Worm (Caenorhabditis elegans) whole organism, young adult: ENCODE results near the gene ZK1098.3.

Experiments used
- athp-1 ChIP-seq: sonication (generic microtip); optimal IDR thresholded peaks from 2 replicates; lab custom pipeline; 2017; ENCODE audit warnings: mild to moderate bottlenecking, missing genetic modification characterization, missing compliant biosample characterization
- attf-5 ChIP-seq: fragments of 200-800 bp; sonication (Bioruptor generic); optimal IDR thresholded peaks from 2 replicates; lab custom pipeline; 2018; ENCODE audit warnings: mild to moderate bottlenecking, missing genetic modification characterization, missing compliant biosample characterization
- ceh-40 ChIP-seq: fragments of 200-800 bp; sonication (Bioruptor generic); IDR thresholded peaks from 2 replicates; pipeline ENCODE4 v1.3.6; 2022; ENCODE audit warnings: missing genetic modification characterization, missing compliant biosample characterization
- ceh-79 ChIP-seq: sonication (generic microtip); optimal IDR thresholded peaks from 2 replicates; lab custom pipeline; 2017; ENCODE audit warnings: mild to moderate bottlenecking, missing genetic modification characterization, missing compliant biosample characterization
- gei-17 ChIP-seq: fragments of 200-800 bp; sonication (Bioruptor generic); optimal IDR thresholded peaks from 2 replicates; lab custom pipeline; 2018; ENCODE audit warnings: mild to moderate bottlenecking, missing genetic modification characterization, missing compliant biosample characterization
- let-607 ChIP-seq, 2 experiments: fragments of 200-800 bp in 1 of 2; sonication (Bioruptor generic) in 1 of 2; sonication (generic microtip) in 1 of 2; optimal IDR thresholded peaks; 2 replicates each; lab custom pipeline; 2016 to 2018; ENCODE audit warnings: mild to moderate bottlenecking in 2 of 2, missing compliant biosample characterization in 2 of 2, missing genetic modification characterization in 2 of 2, moderate library complexity in 2 of 2, missing genotype in 1 of 2
- nfya-1 ChIP-seq: sonication (generic microtip); optimal IDR thresholded peaks from 2 replicates; lab custom pipeline; 2017; ENCODE audit warnings: antibody characterized with exemption, missing compliant biosample characterization, missing genetic modification characterization, borderline replicate concordance; ENCODE audit not compliant: insufficient read depth
- unc-62 ChIP-seq: fragments of 150-350 bp; optimal IDR thresholded peaks from 2 replicates; lab custom pipeline; 2014; ENCODE audit warnings: missing biosample characterization, missing genetic modification reagents, missing genetic modification characterization

ce11 chrIII:9523581-9523980 lies 14.9 kb downstream of the ZK1098.3 start, which contains the start of gene mrps-23:
- TF ChIP-seq attf-5 (GFP tag; lab: Kevin White, UChicago) (no peak), let-607 (tag; optimal IDR thresholded peaks at IDR 0.05; lab: Kevin White, UChicago) (no peak), nfya-1 (tag; lab: Kevin White, UChicago) (no peak), ceh-79 (tag; lab: Kevin White, UChicago) (no peak), unc-62 (no peak), athp-1 (tag; lab: Kevin White, UChicago) (no peak), ceh-40 (GFP tag; lab: Robert Waterston, UW) (no peak), gei-17 (GFP tag; lab: Kevin White, UChicago) (no peak)
